Fruit fly (Drosophila melanogaster) whole organism, embryonic: ENCODE results near the gene CG14082.
A peak's percentile ranks its signal among the peaks of the same experiment; 100 is the strongest.

ENCODE experiments used
- B-H2 ChIP-seq: fragments of 200-800 bp; sonication (Bioruptor generic); optimal IDR thresholded peaks from 2 replicates; lab custom pipeline; 2018; ENCODE audit warnings: missing biosample characterization, mild to moderate bottlenecking, missing genetic modification characterization
- CG10209 ChIP-seq: fragments of 200-800 bp; sonication (Bioruptor generic); optimal IDR thresholded peaks from 3 replicates; lab custom pipeline; 2017; ENCODE audit warnings: missing biosample characterization, mild to moderate bottlenecking, missing genetic modification characterization, missing genetic modification reagents
- CG10267 ChIP-seq: fragments of 200-800 bp; sonication (Bioruptor generic); optimal IDR thresholded peaks from 2 replicates; lab custom pipeline; 2018; ENCODE audit warnings: missing biosample characterization, mild to moderate bottlenecking, missing genetic modification characterization, moderate library complexity
- CG10366 ChIP-seq: fragments of 200-800 bp; sonication (Bioruptor generic); IDR thresholded peaks from 2 replicates; pipeline ENCODE4 v1.3.6; 2022; ENCODE audit warnings: missing biosample characterization, missing genetic modification characterization
- CG12155 ChIP-seq: fragments of 200-800 bp; sonication (Bioruptor generic); optimal IDR thresholded peaks from 3 replicates; lab custom pipeline; 2016; ENCODE audit warnings: missing biosample characterization, missing genetic modification characterization
- CG13624 ChIP-seq: fragments of 200-800 bp; sonication (Bioruptor generic); optimal IDR thresholded peaks from 2 replicates; lab custom pipeline; 2016; ENCODE audit warnings: missing biosample characterization, missing genetic modification characterization
- CG14050 ChIP-seq: fragments of 200-800 bp; sonication (Bioruptor generic); IDR thresholded peaks from 3 replicates; pipeline ENCODE4 v1.3.6; 2022; ENCODE audit warnings: missing biosample characterization, missing genetic modification characterization
- CG14965 ChIP-seq: fragments of 200-800 bp; sonication (Bioruptor generic); optimal IDR thresholded peaks from 2 replicates; lab custom pipeline; 2016; ENCODE audit warnings: missing biosample characterization, missing genetic modification characterization, borderline replicate concordance
- CG15514 ChIP-seq: fragments of 200-800 bp; sonication (Bioruptor generic); optimal IDR thresholded peaks from 3 replicates; lab custom pipeline; 2017; ENCODE audit warnings: missing biosample characterization, missing genetic modification characterization, mild to moderate bottlenecking, moderate library complexity, missing genetic modification reagents
- CG16863 ChIP-seq: fragments of 200-800 bp; sonication (Bioruptor generic); optimal IDR thresholded peaks from 3 replicates; lab custom pipeline; 2016; ENCODE audit warnings: missing biosample characterization, missing genetic modification characterization
- CG17912 ChIP-seq: fragments of 200-800 bp; sonication (Bioruptor generic); optimal IDR thresholded peaks from 2 replicates; lab custom pipeline; 2018; ENCODE audit warnings: missing biosample characterization, mild to moderate bottlenecking, missing genetic modification characterization
- CG3407 ChIP-seq: fragments of 200-800 bp; sonication (Bioruptor generic); optimal IDR thresholded peaks from 2 replicates; lab custom pipeline; 2018; ENCODE audit warnings: missing biosample characterization, mild to moderate bottlenecking, missing genetic modification characterization
- CG4328 ChIP-seq: fragments of 200-800 bp; sonication (Bioruptor generic); optimal IDR thresholded peaks from 3 replicates; lab custom pipeline; 2017; ENCODE audit warnings: missing biosample characterization, missing genetic modification reagents, missing genetic modification characterization
- CG6272 ChIP-seq: fragments of 200-800 bp; sonication (Bioruptor generic); IDR thresholded peaks from 2 replicates; pipeline ENCODE4 v1.3.6; 2022; ENCODE audit warnings: missing biosample characterization, missing genetic modification characterization
- CG6654 ChIP-seq: fragments of 200-800 bp; sonication (Bioruptor generic); optimal IDR thresholded peaks from 2 replicates; lab custom pipeline; 2017; ENCODE audit warnings: missing biosample characterization, mild to moderate bottlenecking, missing genetic modification characterization
- CG6689 ChIP-seq: fragments of 200-800 bp; sonication (Bioruptor generic); IDR thresholded peaks from 2 replicates; pipeline ENCODE4 v1.3.6; 2022; ENCODE audit warnings: missing biosample characterization, missing genetic modification characterization
- CG7839 ChIP-seq: fragments of 200-800 bp; sonication (Bioruptor generic); optimal IDR thresholded peaks from 3 replicates; lab custom pipeline; 2018; ENCODE audit warnings: missing biosample characterization, mild to moderate bottlenecking, missing genetic modification characterization, moderate library complexity
- CG7987 ChIP-seq: fragments of 200-800 bp; sonication (Bioruptor generic); optimal IDR thresholded peaks from 2 replicates; lab custom pipeline; 2018; ENCODE audit warnings: missing biosample characterization, mild to moderate bottlenecking, missing genetic modification characterization, moderate library complexity
- CG8290 ChIP-seq, 3 experiments: fragments of 200-800 bp; sonication (Bioruptor generic); optimal IDR thresholded peaks; 2 replicates each; lab custom pipeline; 2016 to 2019; ENCODE audit warnings: missing biosample characterization in 3 of 3, missing genetic modification characterization in 3 of 3, mild to moderate bottlenecking in 2 of 3, moderate library complexity in 1 of 3
- CG9876 ChIP-seq: fragments of 200-800 bp; sonication (Bioruptor generic); optimal IDR thresholded peaks from 2 replicates; lab custom pipeline; 2016; ENCODE audit warnings: missing biosample characterization, missing genetic modification characterization
- Doc3 ChIP-seq: fragments of 200-800 bp; sonication (Bioruptor generic); IDR thresholded peaks from 3 replicates; pipeline ENCODE4 v1.3.6; 2022; ENCODE audit warnings: missing biosample characterization, missing genetic modification characterization; ENCODE audit not compliant: partially characterized antibody
- ERR ChIP-seq: fragments of 200-800 bp; sonication (Bioruptor generic); optimal IDR thresholded peaks from 2 replicates; lab custom pipeline; 2016; ENCODE audit warnings: missing biosample characterization, missing genetic modification characterization
- H15 ChIP-seq: fragments of 200-800 bp; sonication (Bioruptor generic); IDR thresholded peaks from 3 replicates; pipeline ENCODE4 v1.3.6; 2022; ENCODE audit warnings: missing biosample characterization, missing genetic modification characterization
- MBD-R2 ChIP-seq: fragments of 200-800 bp; sonication (Bioruptor generic); IDR thresholded peaks from 2 replicates; pipeline ENCODE4 v1.3.6; 2022; ENCODE audit warnings: missing biosample characterization, missing genetic modification characterization
- Mrtf ChIP-seq: fragments of 200-800 bp; sonication (Bioruptor generic); IDR thresholded peaks from 3 replicates; pipeline ENCODE4 v1.3.6; 2022; ENCODE audit warnings: missing biosample characterization, missing genetic modification characterization
- Opbp ChIP-seq: fragments of 200-800 bp; sonication (Bioruptor generic); IDR thresholded peaks from 3 replicates; pipeline ENCODE4 v1.3.6; 2022; ENCODE audit warnings: missing biosample characterization, missing genetic modification characterization; ENCODE audit not compliant: partially characterized antibody
- Rfx ChIP-seq: fragments of 200-800 bp; sonication (Bioruptor generic); IDR thresholded peaks from 2 replicates; pipeline ENCODE4 v1.3.6; 2022; ENCODE audit warnings: missing biosample characterization, missing genetic modification characterization
- Sin3A ChIP-seq: fragments of >200 bp; optimal IDR thresholded peaks from 2 replicates; lab custom pipeline; 2018
- cad ChIP-seq: fragments of >200 bp; optimal IDR thresholded peaks from 2 replicates; lab custom pipeline; 2017; ENCODE audit warnings: missing biosample characterization, missing genetic modification characterization
- cg ChIP-seq: fragments of 200-800 bp; sonication (Bioruptor generic); optimal IDR thresholded peaks from 3 replicates; lab custom pipeline; 2019; ENCODE audit warnings: missing biosample characterization, mild to moderate bottlenecking, missing genetic modification characterization, moderate library complexity
- chn ChIP-seq: fragments of 200-800 bp; sonication (Bioruptor generic); optimal IDR thresholded peaks from 2 replicates; lab custom pipeline; 2016; ENCODE audit warnings: missing biosample characterization, missing genetic modification characterization
- ci ChIP-seq: fragments of 200-800 bp; sonication (Bioruptor generic); IDR thresholded peaks from 3 replicates; pipeline ENCODE4 v1.3.6; 2022; ENCODE audit warnings: missing biosample characterization, missing genetic modification characterization
- crc ChIP-seq: fragments of 200-800 bp; sonication (Bioruptor generic); optimal IDR thresholded peaks from 2 replicates; lab custom pipeline; 2016; ENCODE audit warnings: missing biosample characterization, missing genetic modification characterization
- gcm2 ChIP-seq: fragments of 200-800 bp; sonication (Bioruptor generic); optimal IDR thresholded peaks from 2 replicates; lab custom pipeline; 2016; ENCODE audit warnings: missing biosample characterization, missing genetic modification characterization
- gt ChIP-seq: fragments of 200-800 bp; sonication (Bioruptor generic); IDR thresholded peaks from 2 replicates; pipeline ENCODE4 v1.3.6; 2022; ENCODE audit warnings: missing biosample characterization, missing genetic modification characterization
- hkb ChIP-seq, 2 experiments: fragments of 200-800 bp in 1 of 2; fragments of >200 bp in 1 of 2; sonication (Bioruptor generic) in 1 of 2; IDR thresholded peaks in 1 of 2; optimal IDR thresholded peaks in 1 of 2; 2 replicates each; pipeline versions ENCODE4 v1.3.6 to Lab custom; 2017 to 2022; ENCODE audit warnings: missing biosample characterization in 1 of 2, missing genetic modification characterization in 1 of 2
- jigr1 ChIP-seq: fragments of 200-800 bp; sonication (Bioruptor generic); IDR thresholded peaks from 3 replicates; pipeline ENCODE4 v1.3.6; 2022; ENCODE audit warnings: missing biosample characterization, missing genetic modification characterization
- jing ChIP-seq: fragments of 200-800 bp; sonication (Bioruptor generic); optimal IDR thresholded peaks from 2 replicates; lab custom pipeline; 2018; ENCODE audit warnings: missing biosample characterization, mild to moderate bottlenecking, missing genetic modification characterization
- kah ChIP-seq: fragments of 200-800 bp; sonication (Bioruptor generic); optimal IDR thresholded peaks from 2 replicates; lab custom pipeline; 2018; ENCODE audit warnings: missing biosample characterization, mild to moderate bottlenecking, missing genetic modification characterization
- nerfin-1 ChIP-seq: fragments of 200-800 bp; sonication (Bioruptor generic); optimal IDR thresholded peaks from 3 replicates; lab custom pipeline; 2019; ENCODE audit warnings: missing biosample characterization, mild to moderate bottlenecking, missing genetic modification characterization, moderate library complexity
- phol ChIP-seq: fragments of 200-800 bp; sonication (Bioruptor generic); optimal IDR thresholded peaks from 3 replicates; lab custom pipeline; 2018; ENCODE audit warnings: missing biosample characterization, mild to moderate bottlenecking, missing genetic modification characterization, moderate library complexity
- pnt ChIP-seq: fragments of 200-800 bp; sonication (Bioruptor generic); optimal IDR thresholded peaks from 3 replicates; lab custom pipeline; 2016; ENCODE audit warnings: missing biosample characterization, missing genetic modification characterization
- pzg ChIP-seq: fragments of 200-800 bp; sonication (Bioruptor generic); optimal IDR thresholded peaks from 3 replicates; lab custom pipeline; 2018; ENCODE audit warnings: missing biosample characterization, mild to moderate bottlenecking, missing genetic modification characterization, moderate library complexity
- ranshi ChIP-seq: fragments of 200-800 bp; sonication (Bioruptor generic); IDR thresholded peaks from 2 replicates; pipeline ENCODE4 v1.3.6; 2022; ENCODE audit warnings: missing biosample characterization, missing genetic modification characterization
- run ChIP-seq: fragments of 200-800 bp; sonication (Bioruptor generic); optimal IDR thresholded peaks from 3 replicates; lab custom pipeline; 2018; ENCODE audit warnings: missing biosample characterization, mild to moderate bottlenecking, missing genetic modification characterization
- sens ChIP-seq: fragments of 200-800 bp; sonication (Bioruptor generic); peaks from one replicate; lab custom pipeline; 2016; ENCODE audit warnings: missing biosample characterization, missing genetic modification characterization
- sim ChIP-seq: fragments of 200-800 bp; sonication (Bioruptor generic); IDR thresholded peaks from 2 replicates; pipeline ENCODE4 v1.3.6; 2022; ENCODE audit warnings: missing biosample characterization, missing genetic modification characterization
- slbo ChIP-seq: fragments of 200-800 bp; sonication (Bioruptor generic); IDR thresholded peaks from 2 replicates; pipeline ENCODE4 v1.3.6; 2022; ENCODE audit warnings: missing biosample characterization, missing genetic modification characterization
- sna ChIP-seq: fragments of 200-800 bp; sonication (Bioruptor generic); IDR thresholded peaks from 2 replicates; pipeline ENCODE4 v1.3.6; 2022; ENCODE audit warnings: missing biosample characterization, missing genetic modification characterization; ENCODE audit not compliant: partially characterized antibody
- wdn ChIP-seq: fragments of 200-800 bp; sonication (Bioruptor generic); IDR thresholded peaks from 2 replicates; pipeline ENCODE4 v1.3.6; 2022; ENCODE audit warnings: missing biosample characterization, missing genetic modification characterization

Gene CG14082

DNA sequence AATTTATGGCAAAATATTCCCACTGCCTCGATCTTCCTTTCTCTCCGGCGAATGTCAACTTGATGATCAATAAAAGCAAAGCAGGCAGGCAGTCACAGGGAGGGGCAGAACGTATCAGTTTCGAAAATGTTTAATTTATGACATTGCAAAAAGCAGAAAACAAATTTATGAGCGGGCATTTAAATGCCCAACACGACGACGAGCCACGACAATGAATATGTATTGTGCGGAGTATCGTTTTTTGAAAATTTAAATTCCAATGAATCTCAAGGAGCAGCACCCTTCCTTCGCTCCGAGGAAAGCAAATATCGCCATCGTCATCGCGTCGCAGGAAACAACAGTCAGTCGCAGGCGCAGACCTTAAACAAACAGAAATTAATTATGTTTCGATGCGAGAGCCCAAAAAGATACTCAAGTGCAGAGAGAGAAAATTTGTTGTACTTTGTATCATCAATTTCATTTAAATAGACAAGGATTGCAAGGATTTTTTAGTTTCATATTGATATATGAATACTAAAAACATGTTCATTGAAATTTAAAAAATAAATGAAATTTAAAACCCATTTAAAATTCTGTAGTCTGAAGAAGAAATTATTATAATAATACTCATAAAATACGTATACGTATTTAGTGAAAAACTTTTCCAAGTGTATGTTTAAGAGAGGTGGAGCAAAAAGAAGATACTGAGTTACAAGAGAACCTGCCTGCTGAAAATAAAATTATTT, 24.0 kb upstream of the CG14082 start (continued):
- TF ChIP-seq CG14965 (GFP tag; lab: Kevin White, UChicago) (no peak), B-H2 (GFP tag; lab: Kevin White, UChicago) (no peak), run (no peak), ranshi (GFP tag; lab: Robert Waterston, UW) (no peak; the same call in 1 of the 2 replicates), CG14050 (GFP tag; lab: Robert Waterston, UW) (no peak), CG6272 (no peak), cad (GFP tag; lab: Kevin White, UChicago) (peak; percentile 55), CG13624 (GFP tag; lab: Kevin White, UChicago) (no peak), CG17912 (GFP tag; lab: Kevin White, UChicago) (no peak), crc (no peak), CG7987 (GFP tag; lab: Kevin White, UChicago) (no peak), CG3407 (GFP tag; lab: Kevin White, UChicago) (peak; percentile 23), nerfin-1 (tag; lab: Kevin White, UChicago) (peak; percentile 65), gcm2 (GFP tag; lab: Kevin White, UChicago) (no peak), Mrtf (GFP tag; lab: Robert Waterston, UW) (no peak), CG15514 (GFP tag; lab: Kevin White, UChicago) (no peak), hkb (optimal IDR thresholded peaks at IDR 0.05; lab: Kevin White, UChicago) (no peak), hkb (GFP tag; IDR thresholded peaks at IDR 0.05; lab: Robert Waterston, UW) (0 out of 2 replicates have a peak, but pooled peaks have one; percentile 29), jing (GFP tag; lab: Kevin White, UChicago) (no peak), ERR (GFP tag; lab: Kevin White, UChicago) (no peak), sna (no peak), Rfx (GFP tag; lab: Robert Waterston, UW) (0 out of 2 replicates have a peak, but pooled peaks have one; percentile 18), ci (GFP tag; lab: Robert Waterston, UW) (no peak), CG9876 (GFP tag; lab: Kevin White, UChicago) (no peak), jigr1 (no peak), CG4328 (GFP tag; lab: Kevin White, UChicago) (no peak), cg (no peak), Opbp (GFP tag; lab: Robert Waterston, UW) (no peak), CG6654 (no peak), sim (GFP tag; lab: Robert Waterston, UW) (no peak), pzg (GFP tag; lab: Kevin White, UChicago) (no peak), CG7839 (tag; lab: Kevin White, UChicago) (peak; percentile 77), CG6689 (GFP tag; lab: Robert Waterston, UW) (peak; percentile 17; the same call in 1 of the 2 replicates), H15 (GFP tag; lab: Robert Waterston, UW) (no peak), pnt (GFP tag; lab: Kevin White, UChicago) (no peak), Sin3A (lab: Kevin White, UChicago) (no peak), Doc3 (no peak), CG10366 (GFP tag; lab: Robert Waterston, UW) (no peak), wdn (GFP tag; lab: Robert Waterston, UW) (no peak), slbo (GFP tag; lab: Robert Waterston, UW) (peak; percentile 13; the same call in 1 of the 2 replicates), chn (no peak), CG8290 (GFP tag; optimal IDR thresholded peaks at IDR 0.05; lab: Kevin White, UChicago) (peak; percentile 10), CG8290 (tag; optimal IDR thresholded peaks at IDR 0.05; lab: Kevin White, UChicago) (no peak), sens (peak; percentile 35), gt (GFP tag; lab: Robert Waterston, UW) (no peak), CG16863 (GFP tag; lab: Kevin White, UChicago) (no peak), CG12155 (peak; percentile 22), kah (peak; percentile 3), CG10209 (peak; percentile 25), MBD-R2 (GFP tag; lab: Robert Waterston, UW) (no peak), CG10267 (tag; lab: Kevin White, UChicago) (peak; percentile 84), phol (tag; lab: Kevin White, UChicago) (peak; percentile 82)
